Fruit fly (Drosophila melanogaster): Measurements from ENCODE around the gene GluRS-m.

GluRS-m gene

DNA sequence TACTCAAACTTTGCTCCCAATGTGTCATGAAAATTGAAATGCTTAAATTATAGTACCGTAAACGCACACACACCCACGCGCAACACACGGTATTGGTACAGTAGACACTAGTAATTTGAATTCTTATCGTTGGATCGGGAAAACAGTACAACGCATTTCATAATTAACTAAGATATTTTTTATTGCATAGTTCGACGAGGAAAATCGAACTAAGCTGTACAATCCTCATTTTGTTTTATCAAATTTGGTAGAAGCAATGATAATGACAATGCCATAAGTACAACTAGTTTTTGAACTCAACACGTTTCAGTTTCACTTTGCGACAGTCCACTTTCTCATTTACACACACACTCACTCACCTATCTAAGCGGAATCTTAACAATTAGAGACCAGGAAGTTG, 36.2 kb downstream of the GluRS-m start (continued):
- TF ChIP-seq org-1 (GFP tag; optimal IDR thresholded peaks at IDR 0.05) (peak; percentile 50), Awh (GFP tag; IDR thresholded peaks at IDR 0.05) (no peak), toy (GFP tag; IDR thresholded peaks at IDR 0.05) (peak; percentile 60; the same call in 1 of the 2 replicates), CG14710 (tag; optimal IDR thresholded peaks at IDR 0.05) (peak; percentile 42), bbx (GFP tag; IDR thresholded peaks at IDR 0.05; ENCODE audit: partially characterized antibody) (no peak), fd102C (GFP tag; optimal IDR thresholded peaks at IDR 0.05) (no peak), CG3726 (GFP tag; IDR thresholded peaks at IDR 0.05) (no peak), D (optimal IDR thresholded peaks at IDR 0.05) (no peak), D (GFP tag; optimal IDR thresholded peaks at IDR 0.05) (peak; percentile 58), slou (GFP tag; optimal IDR thresholded peaks at IDR 0.05) (no peak), BtbVII (GFP tag; optimal IDR thresholded peaks at IDR 0.05) (peak; percentile 81), Tbp (GFP tag; optimal IDR thresholded peaks at IDR 0.05) (no peak), CG18599 (GFP tag; optimal IDR thresholded peaks at IDR 0.05) (no peak), H2.0 (GFP tag; IDR thresholded peaks at IDR 0.05) (no peak), CG8290 (GFP tag; optimal IDR thresholded peaks at IDR 0.05) (no peak), CG8290 (tag; optimal IDR thresholded peaks at IDR 0.05) (peak in 1 of 2 experiments; percentile 73), trem (tag; optimal IDR thresholded peaks at IDR 0.05) (peak; percentile 42), CG11085 (GFP tag; IDR thresholded peaks at IDR 0.05) (peak; percentile 53), Ets65A (GFP tag) (peak; percentile 61), CG9437 (GFP tag; optimal IDR thresholded peaks at IDR 0.05) (peak; percentile 54), prd (optimal IDR thresholded peaks at IDR 0.05) (no peak), prd (GFP tag; IDR thresholded peaks at IDR 0.05) (peak; percentile 67; the same call in 2 of the 3 replicates), Med (GFP tag) (peak; percentile 94), CG7839 (tag; optimal IDR thresholded peaks at IDR 0.05) (peak; percentile 78), unpg (GFP tag; optimal IDR thresholded peaks at IDR 0.05) (peak; percentile 74), dmrt99B (tag; optimal IDR thresholded peaks at IDR 0.05) (peak; percentile 80), CG16813 (GFP tag; IDR thresholded peaks at IDR 0.05; ENCODE audit: partially characterized antibody) (no peak), CG12744 (GFP tag; optimal IDR thresholded peaks at IDR 0.05) (peak; percentile 10), GATAe (GFP tag; conservative IDR thresholded peaks at IDR 0.05) (no peak), tio (GFP tag; optimal IDR thresholded peaks at IDR 0.05) (no peak), CG31365 (tag; optimal IDR thresholded peaks at IDR 0.05) (no peak), CG4707 (GFP tag; optimal IDR thresholded peaks at IDR 0.05) (peak; percentile 16), jigr1 (GFP tag; IDR thresholded peaks at IDR 0.05) (no peak), Ptx1 (GFP tag; IDR thresholded peaks at IDR 0.05) (peak; percentile 63), Asciz (GFP tag; optimal IDR thresholded peaks at IDR 0.05) (peak; percentile 65), Poxn (GFP tag; IDR thresholded peaks at IDR 0.05) (peak; percentile 29; the same call in 1 of the 2 replicates), br (optimal IDR thresholded peaks at IDR 0.05) (no peak), jing (GFP tag; optimal IDR thresholded peaks at IDR 0.05) (no peak), CG15696 (tag; optimal IDR thresholded peaks at IDR 0.05) (peak; percentile 75), CG15011 (GFP tag; optimal IDR thresholded peaks at IDR 0.05) (peak; percentile 16), CG30403 (GFP tag; optimal IDR thresholded peaks at IDR 0.05) (peak; percentile 71), tgo (GFP tag; IDR thresholded peaks at IDR 0.05) (peak; percentile 58), C15 (GFP tag; IDR thresholded peaks at IDR 0.05) (no peak), abd-A (tag; optimal IDR thresholded peaks at IDR 0.05) (no peak), tx (GFP tag; optimal IDR thresholded peaks at IDR 0.05) (peak; percentile 50), onecut (GFP tag; IDR thresholded peaks at IDR 0.05) (no peak), tap (tag; optimal IDR thresholded peaks at IDR 0.05) (peak; percentile 75), ken (GFP tag; IDR thresholded peaks at IDR 0.05) (no peak), Antp (GFP tag; optimal IDR thresholded peaks at IDR 0.05) (peak; percentile 55), Trl (optimal IDR thresholded peaks at IDR 0.05) (no peak), Trl (GFP tag; optimal IDR thresholded peaks at IDR 0.05) (peak; percentile 60), Dbx (GFP tag; IDR thresholded peaks at IDR 0.05) (0 out of 3 replicates have a peak, but pooled peaks have one; percentile 51), zf30C (GFP tag; optimal IDR thresholded peaks at IDR 0.05) (no peak), Dfd (GFP tag; optimal IDR thresholded peaks at IDR 0.05) (no peak)

All from whole organism, embryonic.